Worm (Caenorhabditis elegans): ENCODE measurements around the gene lips-2.

DNA sequence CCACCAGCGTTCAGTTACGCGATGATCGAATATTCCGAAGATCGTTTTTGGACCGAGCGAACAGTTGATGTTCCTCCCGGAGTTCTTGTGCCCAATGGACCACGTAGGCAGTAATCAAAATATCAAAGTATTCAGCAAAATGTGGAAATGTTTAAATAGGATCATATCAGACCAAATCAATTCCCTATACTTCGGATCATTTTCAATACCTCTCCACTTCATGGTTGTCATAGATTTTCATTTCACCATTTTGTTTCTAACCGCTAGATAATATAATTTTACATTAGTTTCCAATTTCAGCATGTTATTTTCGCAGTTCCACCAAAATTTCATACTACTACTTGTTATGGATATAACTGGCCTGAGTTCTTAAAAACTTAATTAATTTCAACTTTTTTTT is 32.0 kb downstream of the lips-2 start:
- TF ChIP-seq ama-1 (optimal IDR thresholded peaks at IDR 0.05): no peak
- TF ChIP-seq pes-1 (GFP tag; IDR thresholded peaks at IDR 0.05): no peak
- TF ChIP-seq hmbx-1 (tag; optimal IDR thresholded peaks at IDR 0.05): no peak
